Worm (Caenorhabditis elegans) whole organism, L1 larva: ENCODE results near the gene elp-1.

Source experiments
- fos-1 ChIP-seq: fragments of 150-350 bp; optimal IDR thresholded peaks from 2 replicates; lab custom pipeline; 2014; ENCODE audit warnings: missing biosample characterization, missing genetic modification characterization
- sox-4 ChIP-seq: sonication (generic microtip); optimal IDR thresholded peaks from 2 replicates; lab custom pipeline; 2016; ENCODE audit warnings: missing genetic modification characterization, missing compliant biosample characterization

- no peak for TF ChIP-seq fos-1 (tag; lab: Kevin White, UChicago)
- no peak for TF ChIP-seq sox-4 (tag; lab: Kevin White, UChicago)
Measured at ce11 chrV:20744290-20744837, 25.6 kb downstream of the elp-1 start, which contains the start of gene dnj-25.
